Worm (Caenorhabditis elegans) whole organism, L1 larva: ENCODE data around the gene W04H10.6.

Source experiments
- ceh-82 ChIP-seq, 3 experiments: fragments of 150-350 bp in 1 of 3; sonication (generic microtip) in 2 of 3; optimal IDR thresholded peaks; 2 replicates each; lab custom pipeline; 2014 to 2017; ENCODE audit warnings: missing biosample characterization in 3 of 3, missing genetic modification characterization in 3 of 3
- dpl-1 ChIP-seq, 3 experiments: fragments of 150-350 bp in 2 of 3; sonication (generic microtip) in 1 of 3; optimal IDR thresholded peaks; 2 replicates each; lab custom pipeline; 2014 to 2017; ENCODE audit warnings: missing biosample characterization in 3 of 3, missing genetic modification characterization in 3 of 3, missing genetic modification reagents in 3 of 3
- nhr-237 ChIP-seq: fragments of 150-350 bp; optimal IDR thresholded peaks from 2 replicates; lab custom pipeline; 2014; ENCODE audit warnings: missing biosample characterization, missing genetic modification characterization
- nhr-47 ChIP-seq: sonication (generic microtip); optimal IDR thresholded peaks from 2 replicates; lab custom pipeline; 2016; ENCODE audit warnings: mild to moderate bottlenecking, missing genetic modification characterization, moderate library complexity, missing compliant biosample characterization
- nhr-90 ChIP-seq: sonication (generic microtip); optimal IDR thresholded peaks from 2 replicates; lab custom pipeline; 2016; ENCODE audit warnings: mild to moderate bottlenecking, missing genetic modification characterization, missing compliant biosample characterization; ENCODE audit not compliant: poor library complexity
- pqm-1 ChIP-seq: sonication (generic microtip); optimal IDR thresholded peaks from 3 replicates; lab custom pipeline; 2017; ENCODE audit warnings: missing biosample characterization, missing genetic modification characterization
- snpc-4 ChIP-seq: fragments of 150-350 bp; optimal IDR thresholded peaks from 2 replicates; lab custom pipeline; 2014; ENCODE audit warnings: missing biosample characterization, missing genetic modification characterization
- unc-130 ChIP-seq: fragments of 150-350 bp; optimal IDR thresholded peaks from 2 replicates; lab custom pipeline; 2017; ENCODE audit warnings: missing biosample characterization, missing genetic modification characterization, inconsistent platforms

ce11 chrII:622478-622877, 14.2 kb upstream of the W04H10.6 start:
- peak in 1 of 3 experiments; percentile 28 for TF ChIP-seq ceh-82 (tag; optimal IDR thresholded peaks at IDR 0.05; lab: Kevin White, UChicago)
- no peak for TF ChIP-seq nhr-90 (tag; lab: Kevin White, UChicago)
- no peak for TF ChIP-seq nhr-237 (tag; lab: Kevin White, UChicago)
- TF ChIP-seq unc-130: no peak
- TF ChIP-seq pqm-1 (tag; lab: Kevin White, UChicago): no peak
- TF ChIP-seq nhr-47 (tag; lab: Kevin White, UChicago): no peak
- peak in 1 of 3 experiments; percentile 8 for TF ChIP-seq dpl-1 (GFP tag; optimal IDR thresholded peaks at IDR 0.05; lab: Kevin White, UChicago)
- no peak for TF ChIP-seq snpc-4 (tag; lab: Kevin White, UChicago)
